Fruit fly (Drosophila melanogaster) S2 (cell line): Measurements from ENCODE around the gene CG42581.
"Not testable (repeated sequence)": the region's sequence is repeated elsewhere in the genome, so short reads cannot be mapped to it uniquely, and the experiment has no call there.

ENCODE experiments used
- CG8478 ChIP-seq: fragments of >200 bp; optimal IDR thresholded peaks from 2 replicates; lab custom pipeline; 2018
- CTCF ChIP-seq, 2 experiments: fragments of >200 bp; optimal IDR thresholded peaks; 2 replicates each; lab custom pipeline; 2018

- TF ChIP-seq CTCF (optimal IDR thresholded peaks at IDR 0.05; lab: Kevin White, UChicago); CG8478: not testable (repeated sequence)
These were observed at the start of gene CG42581 for dm6 chrX:20096374-20096773.
